In genomic region chrIII:4454919-4455318, ce11 we compare ENCODE assay signal across 4 worm cellular contexts.
TF ChIP-seq lines count a peak whose summit lies in the region.

No protein-coding gene starts in this region.

TF ChIP-seq in whole organism, early embryonic, 17 proteins besides CTCF, POLR2A, EP300 and RAD21:
- TF ChIP-seq ama-1 (optimal IDR thresholded peaks at IDR 0.05; lab: Kevin White, UChicago) (no peak), tbx-37 (GFP tag; conservative IDR thresholded peaks at IDR 0.05; lab: Robert Waterston, UW) (no peak), aly-1 (tag; optimal IDR thresholded peaks at IDR 0.05; lab: Kevin White, UChicago) (peak; percentile 14)

TF ChIP-seq in whole organism, late embryonic, 69 proteins besides CTCF, POLR2A, EP300 and RAD21:
- no peak for TF ChIP-seq che-1 (tag; optimal IDR thresholded peaks at IDR 0.05; lab: Kevin White, UChicago)
- no peak for TF ChIP-seq lin-11 (tag; optimal IDR thresholded peaks at IDR 0.05; lab: Kevin White, UChicago)
- peak; percentile 50 for TF ChIP-seq ref-2 (tag; optimal IDR thresholded peaks at IDR 0.05; lab: Kevin White, UChicago)
- TF ChIP-seq hlh-6 (tag; optimal IDR thresholded peaks at IDR 0.05; lab: Kevin White, UChicago): no peak
TF ChIP-seq in whole organism, late embryonic: peak in this region for 1.

TF ChIP-seq in whole organism, mixed stage, embryonic, 35 proteins besides CTCF, POLR2A, EP300 and RAD21:
- peak; percentile 17 for TF ChIP-seq nhr-2 (tag; optimal IDR thresholded peaks at IDR 0.05; lab: Kevin White, UChicago)
- TF ChIP-seq unc-62 (GFP tag; optimal IDR thresholded peaks at IDR 0.05; lab: Kevin White, UChicago): no peak
- no peak for TF ChIP-seq M03D4.4 (tag; optimal IDR thresholded peaks at IDR 0.05; lab: Kevin White, UChicago)
- peak; percentile 62 for TF ChIP-seq ceh-43 (GFP tag; optimal IDR thresholded peaks at IDR 0.05; lab: Kevin White, UChicago)
- TF ChIP-seq elt-1 (tag; optimal IDR thresholded peaks at IDR 0.05; lab: Kevin White, UChicago; ENCODE audit: borderline replicate concordance, insufficient read depth): no peak
- TF ChIP-seq pha-4 (tag; optimal IDR thresholded peaks at IDR 0.05; lab: Kevin White, UChicago): no peak
- no peak for TF ChIP-seq snpc-4 (tag; optimal IDR thresholded peaks at IDR 0.05; lab: Kevin White, UChicago)
- TF ChIP-seq unc-39 (tag; optimal IDR thresholded peaks at IDR 0.05; lab: Kevin White, UChicago): no peak
- no peak for TF ChIP-seq nhr-12 (tag; optimal IDR thresholded peaks at IDR 0.05; lab: Kevin White, UChicago)
- TF ChIP-seq cnd-1 (tag; optimal IDR thresholded peaks at IDR 0.05; lab: Kevin White, UChicago): peak; percentile 7
- TF ChIP-seq zip-8 (tag; optimal IDR thresholded peaks at IDR 0.05; lab: Kevin White, UChicago): peak; percentile 4
- no peak for TF ChIP-seq lin-13 (tag; optimal IDR thresholded peaks at IDR 0.05; lab: Kevin White, UChicago)
- no peak for TF ChIP-seq ceh-83 (GFP tag; optimal IDR thresholded peaks at IDR 0.05; lab: Kevin White, UChicago)
- peak; percentile 52 for TF ChIP-seq lin-32 (GFP tag; optimal IDR thresholded peaks at IDR 0.05; lab: Kevin White, UChicago)
TF ChIP-seq in whole organism, mixed stage, embryonic: peak in this region for 5.

TF ChIP-seq in whole organism, young adult, 124 proteins besides CTCF, POLR2A, EP300 and RAD21:
- TF ChIP-seq ceh-58 (GFP tag; IDR thresholded peaks at IDR 0.05; lab: Robert Waterston, UW) (no peak), ceh-100 (GFP tag; IDR thresholded peaks at IDR 0.05; lab: Robert Waterston, UW) (no peak), zfh-2 (GFP tag; conservative IDR thresholded peaks at IDR 0.05; lab: Robert Waterston, UW) (no peak), D2030.7 (GFP tag; IDR thresholded peaks at IDR 0.05; lab: Robert Waterston, UW) (no peak), lin-26 (GFP tag; IDR thresholded peaks at IDR 0.05; lab: Robert Waterston, UW) (0 out of 2 replicates have a peak, but pooled peaks have one; percentile 19)
